Fruit fly (Drosophila melanogaster) Kc167 (cell line): Measurements from ENCODE around the gene GATAd.

Experiments
- Myc ChIP-seq: fragments of >200 bp; optimal IDR thresholded peaks from 2 replicates; lab custom pipeline; 2017; ENCODE audit warnings: missing external identifiers
- Sin3A ChIP-seq: fragments of >200 bp; optimal IDR thresholded peaks from 2 replicates; lab custom pipeline; 2018; ENCODE audit warnings: missing external identifiers
- h ChIP-seq: fragments of >200 bp; optimal IDR thresholded peaks from 3 replicates; lab custom pipeline; 2018; ENCODE audit warnings: missing external identifiers
- insv ChIP-seq: fragments of >200 bp; optimal IDR thresholded peaks from 3 replicates; lab custom pipeline; 2018; ENCODE audit warnings: missing external identifiers
- ttk ChIP-seq: sonication (Bioruptor generic); optimal IDR thresholded peaks from 2 replicates; lab custom pipeline; 2017; ENCODE audit warnings: missing external identifiers

dm6 chr2L:10322773-10323487 lies 10.6 kb upstream of the GATAd start, which contains the start of gene CG5381:
- TF ChIP-seq insv (lab: Kevin White, UChicago) (no peak), ttk (no peak), Myc (lab: Kevin White, UChicago) (no peak), Sin3A (lab: Kevin White, UChicago) (no peak), h (lab: Kevin White, UChicago) (no peak)
